Fruit fly (Drosophila melanogaster) Kc167 (cell line): ENCODE measurements around the gene CG18599.

Experiments
- h ChIP-seq: fragments of >200 bp; optimal IDR thresholded peaks from 3 replicates; lab custom pipeline; 2018; ENCODE audit warnings: missing external identifiers
- insv ChIP-seq: fragments of >200 bp; optimal IDR thresholded peaks from 3 replicates; lab custom pipeline; 2018; ENCODE audit warnings: missing external identifiers
- ttk ChIP-seq: sonication (Bioruptor generic); optimal IDR thresholded peaks from 2 replicates; lab custom pipeline; 2017; ENCODE audit warnings: missing external identifiers

DNA sequence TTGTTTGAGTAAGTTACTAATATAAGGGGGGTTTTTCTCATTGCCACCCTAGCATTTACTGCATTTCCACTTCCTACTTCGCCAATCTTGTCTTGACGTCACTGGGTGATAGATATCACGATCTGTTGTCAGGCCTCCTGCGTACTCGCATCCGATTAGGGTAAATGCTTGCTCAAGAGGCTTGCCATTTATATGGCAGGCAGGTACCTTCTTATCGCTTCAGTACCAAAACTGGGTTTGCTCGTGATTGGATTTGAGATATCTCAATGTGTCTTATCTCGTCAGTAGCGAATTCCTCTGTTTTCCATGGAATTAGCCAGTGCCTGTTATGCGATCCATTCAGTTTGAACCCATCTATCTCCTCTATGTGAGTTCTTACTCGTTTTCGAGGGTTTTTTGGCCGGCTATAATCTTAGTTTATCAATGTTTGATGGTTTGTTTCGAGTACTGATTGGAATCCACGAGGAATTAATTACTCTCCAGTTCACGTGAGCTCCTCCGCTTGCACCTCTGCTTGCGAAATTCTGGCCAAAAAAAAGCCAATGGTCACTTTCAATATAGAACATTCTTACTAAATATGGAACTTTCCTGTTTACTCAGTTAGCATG is 13.4 kb downstream of the CG18599 start:
- no peak for TF ChIP-seq insv (lab: Kevin White, UChicago)
- TF ChIP-seq h (lab: Kevin White, UChicago): no peak
- no peak for TF ChIP-seq ttk (lab: Kevin White, UChicago)
